Worm (Caenorhabditis elegans): ENCODE data around the gene B0416.10.

The B0416.10 gene

ce11 chrX:9248083-9248805 is 26.2 kb downstream of the B0416.10 start:
- peak; percentile 29 for TF ChIP-seq sma-9 (GFP tag; optimal IDR thresholded peaks at IDR 0.05)
- TF ChIP-seq sma-9 (tag; optimal IDR thresholded peaks at IDR 0.05), result no peak
- no peak for TF ChIP-seq snpc-4 (tag; optimal IDR thresholded peaks at IDR 0.05)
- TF ChIP-seq ceh-16 (tag; optimal IDR thresholded peaks at IDR 0.05), result no peak
- no peak for TF ChIP-seq elt-3 (tag; optimal IDR thresholded peaks at IDR 0.05)
- TF ChIP-seq mdl-1 (tag; optimal IDR thresholded peaks at IDR 0.05), result no peak
- TF ChIP-seq Y55F3AM.14 (GFP tag; optimal IDR thresholded peaks at IDR 0.05), result no peak
- no peak for TF ChIP-seq unc-55 (GFP tag; optimal IDR thresholded peaks at IDR 0.05)
- no peak for TF ChIP-seq nhr-237 (tag; optimal IDR thresholded peaks at IDR 0.05)
- TF ChIP-seq nhr-23 (tag; optimal IDR thresholded peaks at IDR 0.05), result no peak
- no peak for TF ChIP-seq zag-1 (tag; optimal IDR thresholded peaks at IDR 0.05)
- no peak for TF ChIP-seq aly-2 (tag; optimal IDR thresholded peaks at IDR 0.05)
- TF ChIP-seq mbf-1 (tag; optimal IDR thresholded peaks at IDR 0.05), result no peak
- no peak for TF ChIP-seq egl-27 (tag; optimal IDR thresholded peaks at IDR 0.05)
- TF ChIP-seq elt-1 (tag; optimal IDR thresholded peaks at IDR 0.05), result no peak
- TF ChIP-seq unc-62 (GFP tag; optimal IDR thresholded peaks at IDR 0.05), result no peak
- TF ChIP-seq crh-2 (tag; optimal IDR thresholded peaks at IDR 0.05), result peak; percentile 6
- no peak for TF ChIP-seq ceh-82 (tag; optimal IDR thresholded peaks at IDR 0.05)
- TF ChIP-seq gmeb-1 (tag; optimal IDR thresholded peaks at IDR 0.05), result no peak
- TF ChIP-seq nhr-21 (tag; optimal IDR thresholded peaks at IDR 0.05), result peak; percentile 47
- no peak for TF ChIP-seq ztf-1 (GFP tag; conservative IDR thresholded peaks at IDR 0.05)
- TF ChIP-seq sem-4 (tag; optimal IDR thresholded peaks at IDR 0.05), result no peak
- no peak for TF ChIP-seq F13H6.1 (tag; optimal IDR thresholded peaks at IDR 0.05)
- TF ChIP-seq unc-39 (tag; optimal IDR thresholded peaks at IDR 0.05), result no peak
- TF ChIP-seq blmp-1 (tag; optimal IDR thresholded peaks at IDR 0.05; ENCODE audit: insufficient read depth), result no peak
- no peak for TF ChIP-seq mab-5 (tag; optimal IDR thresholded peaks at IDR 0.05)
- no peak for TF ChIP-seq lsy-2 (tag; optimal IDR thresholded peaks at IDR 0.05)
- no peak for TF ChIP-seq nhr-11 (tag; optimal IDR thresholded peaks at IDR 0.05)
- no peak for TF ChIP-seq nhr-77 (tag; optimal IDR thresholded peaks at IDR 0.05)
- peak; percentile 39 for TF ChIP-seq nhr-129 (tag; optimal IDR thresholded peaks at IDR 0.05)
- TF ChIP-seq nhr-10 (tag; optimal IDR thresholded peaks at IDR 0.05), result no peak
- no peak for TF ChIP-seq ama-1 (optimal IDR thresholded peaks at IDR 0.05)

DNA sequence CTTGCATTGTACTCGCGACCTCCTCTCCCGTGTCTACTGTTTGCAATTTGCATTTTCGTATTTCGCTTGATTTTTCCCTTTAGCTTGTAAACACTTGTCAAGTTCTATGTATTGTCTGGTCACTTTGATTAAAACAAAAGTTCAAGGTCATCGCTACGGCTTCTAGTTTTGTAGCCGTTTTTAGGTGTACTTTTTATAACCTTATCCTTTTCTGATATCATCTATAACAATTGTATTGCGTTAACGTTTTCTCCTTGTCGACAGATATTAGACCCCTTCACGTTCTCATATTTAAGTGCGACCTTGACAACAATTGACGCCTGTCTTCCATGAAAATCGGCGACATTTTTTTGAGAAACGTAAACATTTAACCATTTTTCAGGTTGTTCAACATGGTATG is 27.8 kb downstream of the B0416.10 start:
- TF ChIP-seq unc-62 (GFP tag; optimal IDR thresholded peaks at IDR 0.05) (no peak), ZK546.5 (tag; optimal IDR thresholded peaks at IDR 0.05) (no peak), elt-3 (tag; optimal IDR thresholded peaks at IDR 0.05) (no peak), egl-27 (tag; optimal IDR thresholded peaks at IDR 0.05) (no peak), R02D3.7 (tag; optimal IDR thresholded peaks at IDR 0.05) (no peak), crh-2 (tag; optimal IDR thresholded peaks at IDR 0.05) (peak; percentile 4), unc-55 (GFP tag; optimal IDR thresholded peaks at IDR 0.05) (no peak), alr-1 (tag; optimal IDR thresholded peaks at IDR 0.05) (no peak), nhr-25 (tag; optimal IDR thresholded peaks at IDR 0.05) (peak; percentile 74), blmp-1 (tag; optimal IDR thresholded peaks at IDR 0.05; ENCODE audit: insufficient read depth) (peak; percentile 7), mdl-1 (tag; optimal IDR thresholded peaks at IDR 0.05) (no peak), sma-9 (GFP tag; optimal IDR thresholded peaks at IDR 0.05) (peak; percentile 57), sma-9 (tag; optimal IDR thresholded peaks at IDR 0.05) (no peak), ztf-1 (GFP tag; conservative IDR thresholded peaks at IDR 0.05) (no peak), mbf-1 (tag; optimal IDR thresholded peaks at IDR 0.05) (no peak), gmeb-1 (tag; optimal IDR thresholded peaks at IDR 0.05) (no peak), sma-3 (GFP tag; optimal IDR thresholded peaks at IDR 0.05) (peak; percentile 4), aly-2 (tag; optimal IDR thresholded peaks at IDR 0.05) (no peak), ztf-4 (tag; optimal IDR thresholded peaks at IDR 0.05) (no peak)

ce11 chrX:9243257-9243656 is 31.2 kb downstream of the B0416.10 start, which contains the start of gene gpa-12:
gpa-12 (plus strand) TSS chrX:9243557.
- no peak for TF ChIP-seq crh-2 (tag; optimal IDR thresholded peaks at IDR 0.05)
- TF ChIP-seq elt-3 (tag; optimal IDR thresholded peaks at IDR 0.05), result no peak
- no peak for TF ChIP-seq ZK546.5 (tag; optimal IDR thresholded peaks at IDR 0.05)
- no peak for TF ChIP-seq ztf-11 (tag; optimal IDR thresholded peaks at IDR 0.05)
- TF ChIP-seq ztf-4 (tag; optimal IDR thresholded peaks at IDR 0.05), result no peak
- no peak for TF ChIP-seq ceh-16 (tag; optimal IDR thresholded peaks at IDR 0.05)
- TF ChIP-seq nhr-12 (tag; optimal IDR thresholded peaks at IDR 0.05), result no peak
- TF ChIP-seq nhr-129 (tag; optimal IDR thresholded peaks at IDR 0.05), result no peak
- no peak for TF ChIP-seq unc-39 (tag; optimal IDR thresholded peaks at IDR 0.05)
- TF ChIP-seq dmd-4 (tag; optimal IDR thresholded peaks at IDR 0.05), result no peak
- TF ChIP-seq blmp-1 (tag; optimal IDR thresholded peaks at IDR 0.05; ENCODE audit: insufficient read depth), result no peak
- no peak for TF ChIP-seq fos-1 (tag; optimal IDR thresholded peaks at IDR 0.05)
- TF ChIP-seq gmeb-1 (tag; optimal IDR thresholded peaks at IDR 0.05), result no peak
- TF ChIP-seq unc-62 (GFP tag; optimal IDR thresholded peaks at IDR 0.05), result no peak
- TF ChIP-seq lin-11 (tag; optimal IDR thresholded peaks at IDR 0.05), result no peak
- no peak for TF ChIP-seq mbf-1 (tag; optimal IDR thresholded peaks at IDR 0.05)
- TF ChIP-seq zag-1 (tag; optimal IDR thresholded peaks at IDR 0.05), result no peak
- no peak for TF ChIP-seq mdl-1 (tag; optimal IDR thresholded peaks at IDR 0.05)
